Fruit fly (Drosophila melanogaster) whole organism: ENCODE results near the gene CG7840.

Experiments
- CG8478 ChIP-seq: fragments of >200 bp; optimal IDR thresholded peaks from 2 replicates; lab custom pipeline; 2018; ENCODE audit warnings: inconsistent platforms
- Dll ChIP-seq: fragments of >200 bp; optimal IDR thresholded peaks from 2 replicates; lab custom pipeline; 2017
- EcR ChIP-seq, 2 experiments: fragments of >200 bp; optimal IDR thresholded peaks; 2 replicates each; lab custom pipeline; 2017; ENCODE audit warnings: missing biosample characterization in 2 of 2, missing genetic modification characterization in 2 of 2, missing genetic modification reagents in 2 of 2
- pan ChIP-seq: fragments of >200 bp; optimal IDR thresholded peaks from 2 replicates; lab custom pipeline; 2017
- psq ChIP-seq: fragments of >200 bp; optimal IDR thresholded peaks from 2 replicates; lab custom pipeline; 2017
- usp ChIP-seq: fragments of >200 bp; optimal IDR thresholded peaks from 2 replicates; lab custom pipeline; 2017; ENCODE audit warnings: missing biosample characterization, missing genetic modification characterization, mixed read lengths

CG7840 gene

DNA sequence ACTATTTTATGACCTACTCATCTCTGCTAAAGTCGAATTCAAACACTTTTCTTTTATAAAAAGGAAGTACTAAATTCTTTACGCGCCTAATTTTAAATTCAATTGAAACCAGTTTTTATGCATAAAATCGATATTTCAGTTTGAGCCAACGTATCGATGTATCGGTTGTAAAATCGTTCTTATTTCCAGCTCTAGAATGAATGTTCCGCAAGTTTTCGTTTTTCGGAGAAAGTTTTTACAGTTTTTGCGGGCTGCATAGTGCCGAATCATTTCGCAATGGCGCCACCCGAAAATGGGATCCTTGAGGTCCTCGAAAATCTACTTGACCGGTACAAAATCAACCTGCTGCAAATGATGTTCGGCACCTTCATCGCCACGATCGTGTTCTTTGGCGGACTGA lies at the start of gene CG7840:
Gene CG7840 (plus strand): TSS at position 178 of the 400 bp plus-strand sequence.
- TF ChIP-seq psq (no peak), pan (lab: Kevin White, UChicago) (no peak), Dll (no peak), usp (no peak), CG8478 (lab: Kevin White, UChicago) (no peak), EcR (GFP tag; optimal IDR thresholded peaks at IDR 0.05; lab: Kevin White, UChicago) (no peak)

DNA sequence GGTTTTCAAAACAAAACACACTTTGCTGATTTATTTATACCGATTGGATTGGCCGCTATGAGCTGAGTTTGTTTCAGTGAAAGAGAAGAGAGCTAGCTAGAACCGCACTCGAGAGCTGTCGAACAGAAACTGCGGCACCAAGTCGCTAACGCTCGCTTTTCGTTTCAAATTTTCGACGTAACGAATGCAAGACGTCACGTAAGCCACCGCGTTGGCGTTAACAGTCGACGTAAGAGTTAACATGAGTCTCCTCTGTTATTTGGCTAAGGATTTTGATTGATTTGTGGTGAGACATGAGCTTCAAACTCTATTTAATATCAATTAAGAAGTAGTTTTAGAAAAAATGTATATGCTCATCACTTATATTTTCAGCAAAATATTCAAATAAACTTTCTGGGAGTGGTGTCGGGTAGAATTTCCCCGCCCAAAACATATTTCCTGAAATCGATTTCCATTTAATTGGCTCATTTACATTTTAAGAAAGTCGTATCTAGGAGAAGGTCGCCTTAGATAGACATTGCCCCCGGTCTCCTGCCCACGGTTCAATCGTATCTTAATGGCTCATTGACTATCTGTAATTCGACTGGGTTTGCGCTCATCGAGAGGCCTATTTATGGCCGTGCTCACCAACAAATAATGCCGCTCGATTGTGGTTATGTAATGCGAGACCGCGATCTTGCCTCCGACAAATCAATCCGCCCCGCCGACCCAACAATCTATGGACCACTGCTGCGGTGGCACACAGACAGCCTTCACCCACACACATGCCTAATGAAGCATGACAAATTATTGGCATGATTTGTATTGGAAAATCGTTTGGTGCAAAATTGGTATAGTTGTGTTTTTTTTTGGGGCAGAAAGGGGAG lies 47.8 kb upstream of the CG7840 start, which contains the start of gene CG8086:
Gene CG8086 (minus strand): TSS at position 102 of the 866 bp plus-strand sequence.
- TF ChIP-seq psq (no peak), EcR (GFP tag; optimal IDR thresholded peaks at IDR 0.05; lab: Kevin White, UChicago) (no peak), pan (lab: Kevin White, UChicago) (no peak), CG8478 (lab: Kevin White, UChicago) (no peak), usp (no peak)

DNA sequence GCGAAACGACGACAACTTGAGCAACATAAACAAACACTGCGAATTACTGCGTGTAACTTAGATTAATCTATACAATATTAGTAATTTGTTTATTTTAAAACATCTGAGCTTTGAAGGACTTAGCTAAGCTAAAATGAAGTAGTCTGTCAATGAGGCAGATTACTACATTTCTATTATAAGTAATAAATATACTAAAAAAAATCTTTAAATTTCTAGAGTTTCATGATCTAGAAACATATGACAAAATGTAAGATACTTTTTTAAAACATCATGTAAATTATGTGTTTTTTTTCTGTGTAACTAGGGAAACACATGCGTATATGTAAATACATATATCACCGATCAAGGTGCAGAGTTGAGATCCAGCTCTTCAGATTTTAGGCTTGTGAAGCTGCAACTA lies 39.2 kb upstream of the CG7840 start:
- TF ChIP-seq psq (no peak), CG8478 (lab: Kevin White, UChicago) (no peak), Dll (no peak), EcR (GFP tag; optimal IDR thresholded peaks at IDR 0.05; lab: Kevin White, UChicago) (no peak), pan (lab: Kevin White, UChicago) (no peak), usp (no peak)

DNA sequence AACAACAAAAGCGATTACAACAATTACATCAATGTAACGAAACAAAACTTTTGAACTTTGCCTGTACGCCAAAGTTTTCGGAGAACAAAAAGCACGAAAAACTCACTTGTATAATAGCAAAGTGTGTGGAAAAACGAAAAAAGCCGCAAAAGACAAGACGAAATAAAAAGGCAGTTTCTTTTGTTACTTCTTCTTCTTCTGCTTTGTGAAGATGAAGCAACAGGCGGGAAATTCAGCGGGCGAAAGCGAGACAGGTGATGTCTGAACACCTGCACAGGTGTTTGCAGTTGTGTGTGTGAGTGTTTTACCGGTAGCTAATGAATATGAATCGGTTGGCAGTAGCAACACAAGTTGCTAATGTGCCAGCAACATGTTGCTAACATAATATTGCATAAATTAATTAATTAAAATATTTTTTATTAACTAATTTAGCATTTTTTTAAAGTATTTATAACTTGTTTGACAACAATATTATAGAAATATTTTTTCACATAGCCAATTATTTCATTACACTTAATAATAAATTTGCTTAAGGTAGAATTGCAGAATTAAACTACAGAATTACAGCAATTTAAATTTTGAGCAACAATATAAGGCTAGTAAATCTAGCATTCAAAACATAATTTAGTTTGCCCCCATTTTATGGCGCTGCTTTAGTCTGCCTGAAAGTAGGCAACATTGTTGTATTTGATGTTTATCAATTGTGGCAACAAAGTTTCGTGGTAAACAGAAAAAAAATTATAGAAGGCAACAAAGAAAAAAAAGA lies 38.5 kb upstream of the CG7840 start:
- TF ChIP-seq CG8478 (lab: Kevin White, UChicago) (no peak), EcR (GFP tag; optimal IDR thresholded peaks at IDR 0.05; lab: Kevin White, UChicago) (no peak), psq (no peak), usp (no peak), Dll (no peak)

DNA sequence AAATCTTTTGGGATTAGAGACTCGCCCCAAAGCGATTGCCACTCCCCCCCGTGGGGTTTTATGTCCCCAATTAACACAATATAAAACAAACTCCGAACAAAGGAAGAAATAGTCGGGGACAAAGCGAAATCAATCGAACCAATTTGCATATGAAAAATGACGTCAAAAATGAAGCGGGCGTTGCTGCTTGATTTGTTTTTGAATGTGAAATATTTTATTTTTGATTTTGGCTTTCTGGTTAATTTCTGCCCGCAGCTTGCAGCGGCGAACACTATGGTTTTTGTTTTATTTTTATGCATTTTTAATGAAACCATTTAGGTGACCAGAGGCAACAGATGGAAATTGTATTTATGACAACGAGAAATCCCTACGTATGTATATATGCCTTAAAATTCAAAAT lies 36.7 kb upstream of the CG7840 start:
- TF ChIP-seq pan (lab: Kevin White, UChicago) (no peak), EcR (GFP tag; optimal IDR thresholded peaks at IDR 0.05; lab: Kevin White, UChicago) (no peak), usp (no peak), Dll (no peak), CG8478 (lab: Kevin White, UChicago) (no peak), psq (no peak)

- TF ChIP-seq psq (no peak), pan (lab: Kevin White, UChicago) (no peak), usp (no peak), Dll (no peak), EcR (GFP tag; optimal IDR thresholded peaks at IDR 0.05; lab: Kevin White, UChicago) (no peak), CG8478 (lab: Kevin White, UChicago) (no peak)
These were observed 34.5 kb upstream of the CG7840 start for dm6 chr2L:8270916-8271315.

dm6 chr2L:8274127-8274526 lies 31.3 kb upstream of the CG7840 start:
- TF ChIP-seq CG8478 (lab: Kevin White, UChicago) (no peak), pan (lab: Kevin White, UChicago) (no peak), EcR (GFP tag; optimal IDR thresholded peaks at IDR 0.05; lab: Kevin White, UChicago) (no peak), usp (no peak), psq (no peak), Dll (no peak)

DNA sequence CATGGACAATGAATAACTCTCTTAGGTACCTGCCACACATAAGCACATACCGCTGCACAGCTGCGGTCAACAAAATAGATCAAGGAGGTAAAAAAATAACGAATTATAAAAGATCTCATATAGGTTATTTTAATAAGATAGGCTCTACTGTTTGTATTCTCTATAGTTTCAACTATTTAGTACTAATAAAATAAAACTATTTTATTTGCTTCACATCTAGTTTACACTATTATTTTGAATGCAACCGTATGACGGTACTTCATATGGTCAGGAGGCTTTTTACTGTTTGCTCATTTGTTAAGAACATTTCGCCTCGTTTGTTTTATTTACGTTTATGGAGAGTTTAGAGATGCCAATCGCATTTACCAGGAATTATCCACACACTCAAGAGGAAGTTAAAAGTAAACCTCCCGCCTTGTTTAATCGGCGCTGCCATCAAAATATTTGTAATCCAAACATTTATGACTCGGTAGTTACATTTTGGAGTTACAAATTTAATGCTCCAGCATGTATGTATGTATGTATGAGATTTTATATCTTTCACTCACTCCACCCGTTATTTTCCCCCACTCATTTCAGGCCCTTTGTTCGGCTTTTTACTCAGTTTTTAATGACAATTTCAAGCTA lies 30.3 kb upstream of the CG7840 start:
- no peak for TF ChIP-seq pan (lab: Kevin White, UChicago)
- no peak for TF ChIP-seq Dll
- TF ChIP-seq psq = no peak
- no peak for TF ChIP-seq CG8478 (lab: Kevin White, UChicago)
- no peak for TF ChIP-seq EcR (GFP tag; optimal IDR thresholded peaks at IDR 0.05; lab: Kevin White, UChicago)
- TF ChIP-seq usp = no peak

DNA sequence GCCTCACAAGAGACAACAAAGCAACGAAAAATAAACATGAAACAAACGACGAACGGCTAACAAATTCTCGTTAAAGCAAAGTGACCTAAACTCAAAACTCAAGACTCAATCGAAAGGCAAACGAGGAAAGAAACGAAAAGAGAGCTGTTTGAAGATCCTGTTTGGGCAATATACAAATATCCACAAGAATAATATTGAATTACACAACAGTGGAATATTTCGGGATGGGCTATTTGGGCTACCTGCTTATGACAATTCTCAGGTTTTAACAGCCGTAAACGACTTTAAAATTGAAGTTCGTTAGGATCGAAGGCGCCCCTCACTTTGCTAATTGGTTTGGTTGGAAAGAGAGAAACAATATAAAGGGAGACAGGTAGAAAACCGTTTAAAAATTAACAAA lies 29.1 kb upstream of the CG7840 start:
- TF ChIP-seq CG8478 (lab: Kevin White, UChicago) = no peak
- TF ChIP-seq Dll = no peak
- no peak for TF ChIP-seq pan (lab: Kevin White, UChicago)
- TF ChIP-seq psq = no peak
- no peak for TF ChIP-seq EcR (GFP tag; optimal IDR thresholded peaks at IDR 0.05; lab: Kevin White, UChicago)
- TF ChIP-seq usp = no peak

DNA sequence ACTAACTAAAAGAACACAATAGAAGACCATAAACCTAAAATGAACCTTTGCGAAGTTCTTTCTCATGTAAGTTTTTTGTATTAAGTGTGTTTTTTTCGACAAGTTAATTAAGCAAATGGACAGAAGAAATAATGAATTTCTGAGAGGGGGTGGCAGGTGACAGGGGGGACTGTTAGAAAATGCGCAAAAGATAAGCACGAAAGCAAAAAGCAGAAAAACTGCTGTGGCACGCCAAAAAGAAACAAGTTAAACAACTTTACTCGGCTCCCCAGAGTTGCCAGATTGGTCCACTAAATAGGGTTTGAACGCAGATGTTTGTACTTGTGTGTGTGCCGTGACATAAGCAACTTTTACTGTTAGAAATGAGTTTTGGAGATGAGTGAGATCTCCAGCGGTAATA lies 28.5 kb upstream of the CG7840 start:
- TF ChIP-seq CG8478 (lab: Kevin White, UChicago) = no peak
- TF ChIP-seq psq = no peak
- TF ChIP-seq pan (lab: Kevin White, UChicago) = no peak
- TF ChIP-seq EcR (GFP tag; optimal IDR thresholded peaks at IDR 0.05; lab: Kevin White, UChicago) = no peak
- no peak for TF ChIP-seq usp
- TF ChIP-seq Dll = no peak

DNA sequence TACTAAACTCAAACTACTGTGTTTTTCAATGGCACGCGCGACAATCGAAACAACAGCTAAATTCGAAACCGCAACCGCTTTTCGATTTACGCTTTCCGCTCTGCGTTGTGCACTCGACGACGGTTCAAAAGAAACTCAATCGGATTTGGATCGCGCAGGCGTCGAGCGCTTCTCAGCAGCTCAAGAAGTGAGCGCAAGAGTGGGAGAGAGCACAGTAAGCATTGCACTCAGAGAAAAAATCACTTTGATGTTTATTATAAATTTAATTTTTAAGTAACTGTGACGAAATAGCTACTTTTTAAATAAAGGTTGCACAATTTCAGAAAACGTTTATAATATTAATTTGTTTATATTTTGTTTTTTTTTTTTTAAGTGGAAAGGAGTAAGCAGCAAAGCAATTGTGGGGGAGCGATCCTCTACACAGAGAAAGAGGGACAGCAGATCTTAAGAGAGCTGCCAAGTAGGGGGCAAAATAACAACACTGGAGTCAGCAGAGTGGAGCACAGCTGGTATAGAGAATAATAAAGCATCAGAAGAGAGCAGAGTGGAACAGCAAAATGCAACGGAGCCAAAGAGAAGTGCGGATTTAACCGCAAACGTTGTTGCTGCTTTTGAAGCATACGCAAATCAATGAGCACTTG lies 27.7 kb upstream of the CG7840 start:
- TF ChIP-seq EcR (GFP tag; optimal IDR thresholded peaks at IDR 0.05; lab: Kevin White, UChicago) (no peak), Dll (no peak), pan (lab: Kevin White, UChicago) (no peak), CG8478 (lab: Kevin White, UChicago) (no peak), usp (no peak), psq (no peak)
